Worm (Caenorhabditis elegans) whole organism, midembryonic: ENCODE results near the gene F44E5.5.

Source experiments
- T22C8.4 ChIP-seq: fragments of 200-800 bp; sonication (Bioruptor generic); IDR thresholded peaks from 2 replicates; pipeline ENCODE4 v1.3.6; 2022; ENCODE audit warnings: missing genetic modification characterization, missing compliant biosample characterization
- flt-1 ChIP-seq: fragments of 200-800 bp; sonication (Bioruptor generic); IDR thresholded peaks from 2 replicates; pipeline ENCODE4 v1.3.6; 2022; ENCODE audit warnings: missing genetic modification characterization, missing compliant biosample characterization
- ztf-23 ChIP-seq: fragments of 200-800 bp; sonication (Bioruptor generic); IDR thresholded peaks from 2 replicates; pipeline ENCODE4 v1.3.6; 2022; ENCODE audit warnings: missing genetic modification reagents, missing genetic modification characterization, missing compliant biosample characterization
- ztf-29 ChIP-seq: fragments of 200-800 bp; sonication (Bioruptor generic); IDR thresholded peaks from 2 replicates; pipeline ENCODE4 v1.3.6; 2022; ENCODE audit warnings: missing genetic modification reagents, missing genetic modification characterization, missing compliant biosample characterization

- TF ChIP-seq ztf-23 (GFP tag; lab: Robert Waterston, UW) (no peak), ztf-29 (GFP tag; lab: Robert Waterston, UW) (no peak), T22C8.4 (GFP tag; lab: Robert Waterston, UW) (no peak), flt-1 (GFP tag; lab: Robert Waterston, UW) (no peak)
Observed at ce11 chrII:11713569-11713968, 45.9 kb upstream of the F44E5.5 start, which contains the start of gene F13D12.10.
